Fruit fly (Drosophila melanogaster) whole organism, embryonic: ENCODE measurements around the gene Sp1.

Experiments
- Asciz ChIP-seq: fragments of 200-800 bp; sonication (Bioruptor generic); optimal IDR thresholded peaks from 2 replicates; lab custom pipeline; 2017; ENCODE audit warnings: missing biosample characterization, mild to moderate bottlenecking, missing genetic modification characterization, missing genetic modification reagents
- C15 ChIP-seq: fragments of 200-800 bp; sonication (Bioruptor generic); IDR thresholded peaks from 3 replicates; pipeline ENCODE4 v1.3.6; 2022; ENCODE audit warnings: missing biosample characterization, missing genetic modification characterization
- CG10959 ChIP-seq: fragments of 200-800 bp; sonication (Bioruptor generic); IDR thresholded peaks from 2 replicates; pipeline ENCODE4 v1.3.6; 2022; ENCODE audit warnings: missing biosample characterization, missing genetic modification characterization
- CG11093 ChIP-seq: fragments of 200-800 bp; sonication (Bioruptor generic); IDR thresholded peaks from 3 replicates; pipeline ENCODE4 v1.3.6; 2022; ENCODE audit warnings: missing biosample characterization, missing genetic modification characterization
- CG11695 ChIP-seq: fragments of 200-800 bp; sonication (Bioruptor generic); IDR thresholded peaks from 3 replicates; pipeline ENCODE4 v1.3.6; 2022; ENCODE audit warnings: missing biosample characterization, missing genetic modification characterization
- CG12104 ChIP-seq: fragments of 200-800 bp; sonication (Bioruptor generic); optimal IDR thresholded peaks from 3 replicates; lab custom pipeline; 2016; ENCODE audit warnings: missing biosample characterization, missing genetic modification characterization
- CG12155 ChIP-seq: fragments of 200-800 bp; sonication (Bioruptor generic); optimal IDR thresholded peaks from 3 replicates; lab custom pipeline; 2016; ENCODE audit warnings: missing biosample characterization, missing genetic modification characterization
- CG12219 ChIP-seq: fragments of 200-800 bp; sonication (Bioruptor generic); optimal IDR thresholded peaks from 3 replicates; lab custom pipeline; 2018; ENCODE audit warnings: missing biosample characterization, mild to moderate bottlenecking, missing genetic modification characterization
- CG13287 ChIP-seq: fragments of 200-800 bp; sonication (Bioruptor generic); IDR thresholded peaks from 2 replicates; pipeline ENCODE4 v1.3.6; 2022; ENCODE audit warnings: missing biosample characterization, missing genetic modification characterization; ENCODE audit not compliant: partially characterized antibody
- CG16779 ChIP-seq: fragments of 200-800 bp; sonication (Bioruptor generic); IDR thresholded peaks from 2 replicates; pipeline ENCODE4 v1.3.6; 2022; ENCODE audit warnings: missing biosample characterization, missing genetic modification characterization
- CG16815 ChIP-seq: fragments of 200-800 bp; sonication (Bioruptor generic); optimal IDR thresholded peaks from 3 replicates; lab custom pipeline; 2017; ENCODE audit warnings: missing biosample characterization, mild to moderate bottlenecking, missing genetic modification characterization
- CG17912 ChIP-seq: fragments of 200-800 bp; sonication (Bioruptor generic); optimal IDR thresholded peaks from 2 replicates; lab custom pipeline; 2018; ENCODE audit warnings: missing biosample characterization, mild to moderate bottlenecking, missing genetic modification characterization
- CG31224 ChIP-seq: fragments of 200-800 bp; sonication (Bioruptor generic); IDR thresholded peaks from 2 replicates; pipeline ENCODE4 v1.3.6; 2022; ENCODE audit warnings: missing biosample characterization, missing genetic modification characterization
- CG4282 ChIP-seq: fragments of 200-800 bp; sonication (Bioruptor generic); optimal IDR thresholded peaks from 2 replicates; lab custom pipeline; 2016; ENCODE audit warnings: missing biosample characterization, missing genetic modification characterization
- CG7271 ChIP-seq: fragments of 200-800 bp; sonication (Bioruptor generic); optimal IDR thresholded peaks from 2 replicates; lab custom pipeline; 2018; ENCODE audit warnings: missing biosample characterization, mild to moderate bottlenecking, missing genetic modification characterization, moderate library complexity
- CG8290 ChIP-seq, 3 experiments: fragments of 200-800 bp; sonication (Bioruptor generic); optimal IDR thresholded peaks; 2 replicates each; lab custom pipeline; 2016 to 2019; ENCODE audit warnings: missing biosample characterization in 3 of 3, missing genetic modification characterization in 3 of 3, mild to moderate bottlenecking in 2 of 3, moderate library complexity in 1 of 3
- CG9437 ChIP-seq: fragments of 200-800 bp; sonication (Bioruptor generic); optimal IDR thresholded peaks from 2 replicates; lab custom pipeline; 2018; ENCODE audit warnings: missing biosample characterization, mild to moderate bottlenecking, missing genetic modification characterization
- CG9797 ChIP-seq: fragments of 200-800 bp; sonication (Bioruptor generic); optimal IDR thresholded peaks from 3 replicates; lab custom pipeline; 2018; ENCODE audit warnings: missing biosample characterization, mild to moderate bottlenecking, missing genetic modification characterization
- CG9932 ChIP-seq: fragments of 200-800 bp; sonication (Bioruptor generic); IDR thresholded peaks from 2 replicates; pipeline ENCODE4 v1.3.6; 2022; ENCODE audit warnings: missing biosample characterization, missing genetic modification characterization
- CoRest ChIP-seq: fragments of 200-800 bp; sonication (Bioruptor generic); optimal IDR thresholded peaks from 3 replicates; lab custom pipeline; 2018; ENCODE audit warnings: missing biosample characterization, mild to moderate bottlenecking, missing genetic modification characterization, moderate library complexity
- Dfd ChIP-seq, 2 experiments: fragments of >200 bp; optimal IDR thresholded peaks; 2 replicates each; lab custom pipeline; 2017; ENCODE audit warnings: missing biosample characterization in 2 of 2, missing genetic modification characterization in 2 of 2
- Drgx ChIP-seq: fragments of 200-800 bp; sonication (Bioruptor generic); IDR thresholded peaks from 2 replicates; pipeline ENCODE4 v1.3.6; 2022; ENCODE audit warnings: missing biosample characterization, missing genetic modification characterization
- Eip74EF ChIP-seq, 2 experiments: fragments of 200-800 bp in 1 of 2; fragments of >200 bp in 1 of 2; sonication (Bioruptor generic) in 1 of 2; optimal IDR thresholded peaks; 2 replicates each; lab custom pipeline; 2017 to 2019; ENCODE audit warnings: missing biosample characterization in 2 of 2, missing genetic modification characterization in 2 of 2, mild to moderate bottlenecking in 1 of 2, moderate library complexity in 1 of 2
- Ets97D ChIP-seq: fragments of 200-800 bp; sonication (Bioruptor generic); optimal IDR thresholded peaks from 3 replicates; lab custom pipeline; 2016; ENCODE audit warnings: missing biosample characterization, missing genetic modification characterization
- HHEX ChIP-seq: fragments of 200-800 bp; sonication (Bioruptor generic); optimal IDR thresholded peaks from 3 replicates; lab custom pipeline; 2017; ENCODE audit warnings: missing biosample characterization, mild to moderate bottlenecking, missing genetic modification characterization, missing genetic modification reagents
- HLH54F ChIP-seq: fragments of 200-800 bp; sonication (Bioruptor generic); optimal IDR thresholded peaks from 3 replicates; lab custom pipeline; 2016; ENCODE audit warnings: missing biosample characterization, missing genetic modification characterization
- Hand ChIP-seq: fragments of 200-800 bp; sonication (Bioruptor generic); optimal IDR thresholded peaks from 2 replicates; lab custom pipeline; 2017; ENCODE audit warnings: mild to moderate bottlenecking, missing biosample characterization, missing genetic modification reagents, missing genetic modification characterization
- HmgZ ChIP-seq: fragments of 200-800 bp; sonication (Bioruptor generic); optimal IDR thresholded peaks from 2 replicates; lab custom pipeline; 2018; ENCODE audit warnings: missing biosample characterization, mild to moderate bottlenecking, missing genetic modification characterization
- MTF-1 ChIP-seq: fragments of 200-800 bp; sonication (Bioruptor generic); optimal IDR thresholded peaks from 2 replicates; lab custom pipeline; 2018; ENCODE audit warnings: missing biosample characterization, mild to moderate bottlenecking, missing genetic modification characterization, borderline replicate concordance
- Mrtf ChIP-seq: fragments of 200-800 bp; sonication (Bioruptor generic); IDR thresholded peaks from 3 replicates; pipeline ENCODE4 v1.3.6; 2022; ENCODE audit warnings: missing biosample characterization, missing genetic modification characterization
- NFAT ChIP-seq: fragments of 200-800 bp; sonication (Bioruptor generic); IDR thresholded peaks from 2 replicates; pipeline ENCODE4 v1.3.6; 2022; ENCODE audit warnings: missing biosample characterization, missing genetic modification characterization
- Nf-YB ChIP-seq: fragments of 200-800 bp; sonication (Bioruptor generic); optimal IDR thresholded peaks from 3 replicates; lab custom pipeline; 2019; ENCODE audit warnings: missing biosample characterization, mild to moderate bottlenecking, missing genetic modification characterization, moderate library complexity
- cg ChIP-seq: fragments of 200-800 bp; sonication (Bioruptor generic); optimal IDR thresholded peaks from 3 replicates; lab custom pipeline; 2019; ENCODE audit warnings: missing biosample characterization, mild to moderate bottlenecking, missing genetic modification characterization, moderate library complexity
- chm ChIP-seq: fragments of 200-800 bp; sonication (Bioruptor generic); IDR thresholded peaks from 2 replicates; pipeline ENCODE4 v1.3.6; 2022; ENCODE audit warnings: missing biosample characterization, missing genetic modification characterization
- chn ChIP-seq: fragments of 200-800 bp; sonication (Bioruptor generic); optimal IDR thresholded peaks from 2 replicates; lab custom pipeline; 2016; ENCODE audit warnings: missing biosample characterization, missing genetic modification characterization
- corto ChIP-seq: fragments of 200-800 bp; sonication (Bioruptor generic); optimal IDR thresholded peaks from 2 replicates; lab custom pipeline; 2016; ENCODE audit warnings: missing biosample characterization, mild to moderate bottlenecking, missing genetic modification characterization, moderate library complexity
- crc ChIP-seq: fragments of 200-800 bp; sonication (Bioruptor generic); optimal IDR thresholded peaks from 2 replicates; lab custom pipeline; 2016; ENCODE audit warnings: missing biosample characterization, missing genetic modification characterization
- crol ChIP-seq: fragments of 200-800 bp; sonication (Bioruptor generic); IDR thresholded peaks from 2 replicates; pipeline ENCODE4 v1.3.6; 2022; ENCODE audit warnings: missing biosample characterization, missing genetic modification characterization
- disco-r ChIP-seq: fragments of 200-800 bp; sonication (Bioruptor generic); optimal IDR thresholded peaks from 2 replicates; lab custom pipeline; 2016; ENCODE audit warnings: missing biosample characterization, missing genetic modification characterization
- emc ChIP-seq: fragments of 200-800 bp; sonication (Bioruptor generic); optimal IDR thresholded peaks from 2 replicates; lab custom pipeline; 2016; ENCODE audit warnings: missing biosample characterization, missing genetic modification characterization
- eyg ChIP-seq: fragments of 200-800 bp; sonication (Bioruptor generic); optimal IDR thresholded peaks from 3 replicates; lab custom pipeline; 2016; ENCODE audit warnings: missing biosample characterization, missing genetic modification characterization
- gfzf ChIP-seq: fragments of 200-800 bp; sonication (Bioruptor generic); optimal IDR thresholded peaks from 2 replicates; lab custom pipeline; 2016; ENCODE audit warnings: missing biosample characterization, mild to moderate bottlenecking, missing genetic modification characterization, moderate library complexity
- gsb ChIP-seq: fragments of 200-800 bp; sonication (Bioruptor generic); IDR thresholded peaks from 2 replicates; pipeline ENCODE4 v1.3.6; 2022; ENCODE audit warnings: missing biosample characterization, missing genetic modification characterization
- hbn ChIP-seq: fragments of 200-800 bp; sonication (Bioruptor generic); IDR thresholded peaks from 2 replicates; pipeline ENCODE4 v1.3.6; 2022; ENCODE audit warnings: missing biosample characterization, missing genetic modification characterization; ENCODE audit not compliant: partially characterized antibody
- insv ChIP-seq, 2 experiments: fragments of 200-800 bp; sonication (Bioruptor generic); optimal IDR thresholded peaks; 3 replicates each; lab custom pipeline; 2016 to 2018; ENCODE audit warnings: missing biosample characterization in 2 of 2, missing genetic modification characterization in 2 of 2
- lov ChIP-seq, 2 experiments: fragments of 200-800 bp in 1 of 2; fragments of >200 bp in 1 of 2; sonication (Bioruptor generic) in 1 of 2; IDR thresholded peaks in 1 of 2; optimal IDR thresholded peaks in 1 of 2; 2 replicates in 1 of 2; 3 replicates in 1 of 2; pipeline versions ENCODE4 v1.3.6 to Lab custom; 2017 to 2022; ENCODE audit warnings: missing biosample characterization in 1 of 2, missing genetic modification characterization in 1 of 2
- mam ChIP-seq: fragments of 200-800 bp; sonication (Bioruptor generic); optimal IDR thresholded peaks from 3 replicates; lab custom pipeline; 2016; ENCODE audit warnings: missing biosample characterization, missing genetic modification characterization
- mld ChIP-seq: fragments of 200-800 bp; sonication (Bioruptor generic); IDR thresholded peaks from 3 replicates; pipeline ENCODE4 v1.3.6; 2022; ENCODE audit warnings: missing biosample characterization, missing genetic modification characterization; ENCODE audit not compliant: partially characterized antibody
- nom ChIP-seq: fragments of 200-800 bp; sonication (Bioruptor generic); optimal IDR thresholded peaks from 2 replicates; lab custom pipeline; 2017; ENCODE audit warnings: missing biosample characterization, missing genetic modification characterization, mild to moderate bottlenecking, moderate library complexity, missing genetic modification reagents
- usp ChIP-seq: fragments of >200 bp; optimal IDR thresholded peaks from 2 replicates; lab custom pipeline; 2017; ENCODE audit warnings: missing biosample characterization, missing genetic modification characterization

The Sp1 gene

DNA sequence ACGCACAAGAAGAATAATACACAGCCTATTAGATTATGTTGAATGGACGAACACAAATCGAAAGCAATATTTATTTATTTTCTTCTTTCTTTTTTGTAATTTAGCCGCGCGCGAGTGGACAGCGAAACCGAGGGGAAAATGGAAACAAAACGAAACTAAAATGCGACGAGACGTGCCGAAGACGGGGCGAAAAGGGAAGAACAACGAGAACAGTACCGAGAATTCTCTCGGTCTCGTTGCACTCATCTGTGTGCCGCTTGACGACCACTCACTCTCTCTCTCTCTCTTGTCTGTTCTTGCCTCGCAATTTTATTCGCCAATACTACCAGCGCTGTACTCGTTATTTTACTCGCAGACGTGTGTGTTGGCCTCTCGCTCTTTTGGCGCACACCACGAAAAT, 45.3 kb upstream of the Sp1 start (continued):
- no peak for TF ChIP-seq crc (GFP tag; lab: Kevin White, UChicago)
- TF ChIP-seq lov (optimal IDR thresholded peaks at IDR 0.05; lab: Kevin White, UChicago), result peak; percentile 56
- TF ChIP-seq lov (GFP tag; IDR thresholded peaks at IDR 0.05; lab: Robert Waterston, UW), result no peak
- TF ChIP-seq emc, result no peak
- TF ChIP-seq cg, result no peak
- no peak for TF ChIP-seq MTF-1
- no peak for TF ChIP-seq mam
- no peak for TF ChIP-seq CG7271 (tag; lab: Kevin White, UChicago)
- TF ChIP-seq CG9437, result no peak
- TF ChIP-seq HLH54F (GFP tag; lab: Kevin White, UChicago), result no peak
- no peak for TF ChIP-seq CG16779
- peak; percentile 81 for TF ChIP-seq crol (GFP tag; lab: Robert Waterston, UW)
- no peak for TF ChIP-seq chn
- TF ChIP-seq corto (GFP tag; lab: Kevin White, UChicago), result no peak
- no peak for TF ChIP-seq CG8290 (GFP tag; optimal IDR thresholded peaks at IDR 0.05; lab: Kevin White, UChicago)
- TF ChIP-seq CG8290 (tag; optimal IDR thresholded peaks at IDR 0.05; lab: Kevin White, UChicago), result no peak
- no peak for TF ChIP-seq Dfd (GFP tag; optimal IDR thresholded peaks at IDR 0.05; lab: Kevin White, UChicago)
- no peak for TF ChIP-seq HHEX
- TF ChIP-seq insv (GFP tag; optimal IDR thresholded peaks at IDR 0.05; lab: Kevin White, UChicago), result no peak
- TF ChIP-seq Ets97D, result no peak
- no peak for TF ChIP-seq CG9797 (GFP tag; lab: Kevin White, UChicago)
- no peak for TF ChIP-seq eyg
- TF ChIP-seq gfzf, result no peak
- peak; percentile 98 for TF ChIP-seq CG12155 (GFP tag; lab: Kevin White, UChicago)
- no peak for TF ChIP-seq NFAT (GFP tag; lab: Robert Waterston, UW)
- no peak for TF ChIP-seq Nf-YB
- no peak for TF ChIP-seq CG11093
- TF ChIP-seq CG16815 (GFP tag; lab: Kevin White, UChicago), result no peak
- 0 out of 2 replicates have a peak, but pooled peaks have one; percentile 20 for TF ChIP-seq hbn (GFP tag; lab: Robert Waterston, UW)
- TF ChIP-seq chm, result 0 out of 2 replicates have a peak, but pooled peaks have one; percentile 38
- TF ChIP-seq Eip74EF (GFP tag; optimal IDR thresholded peaks at IDR 0.05; lab: Kevin White, UChicago), result no peak
- no peak for TF ChIP-seq disco-r
- TF ChIP-seq CG10959, result no peak
- TF ChIP-seq Hand (GFP tag; lab: Kevin White, UChicago), result no peak
- no peak for TF ChIP-seq CG12219
- TF ChIP-seq C15 (GFP tag; lab: Robert Waterston, UW), result no peak
- TF ChIP-seq CG12104, result no peak
- peak; percentile 77 for TF ChIP-seq Drgx (GFP tag; lab: Robert Waterston, UW)
- TF ChIP-seq CG4282, result no peak
- no peak for TF ChIP-seq HmgZ (tag; lab: Kevin White, UChicago)
- no peak for TF ChIP-seq usp (GFP tag; lab: Kevin White, UChicago)
- no peak for TF ChIP-seq CG11695
- no peak for TF ChIP-seq gsb
- no peak for TF ChIP-seq Mrtf (GFP tag; lab: Robert Waterston, UW)
- no peak for TF ChIP-seq CG17912 (GFP tag; lab: Kevin White, UChicago)
- TF ChIP-seq CoRest (tag; lab: Kevin White, UChicago), result no peak
- TF ChIP-seq nom (GFP tag; lab: Kevin White, UChicago), result peak; percentile 86
- TF ChIP-seq mld, result no peak
- TF ChIP-seq Asciz (GFP tag; lab: Kevin White, UChicago), result no peak
- TF ChIP-seq CG13287 (GFP tag; lab: Robert Waterston, UW), result peak; percentile 5; the same call in 1 of the 2 replicates
- no peak for TF ChIP-seq CG31224 (GFP tag; lab: Robert Waterston, UW)
- no peak for TF ChIP-seq CG9932 (GFP tag; lab: Robert Waterston, UW)
